Worm (Caenorhabditis elegans): ENCODE results near the gene irld-60.

ce11 chrIII:12713862-12714261, 36.9 kb downstream of the irld-60 start:
- TF ChIP-seq W03F9.2 (tag; optimal IDR thresholded peaks at IDR 0.05) (no peak), him-1 (tag; optimal IDR thresholded peaks at IDR 0.05) (no peak), dao-5 (tag; optimal IDR thresholded peaks at IDR 0.05) (no peak)
